Fruit fly (Drosophila melanogaster) Kc167 (cell line): Measurements from ENCODE around the gene shi.

Experiments
- Myc ChIP-seq: fragments of >200 bp; optimal IDR thresholded peaks from 2 replicates; lab custom pipeline; 2017; ENCODE audit warnings: missing external identifiers
- Sin3A ChIP-seq: fragments of >200 bp; optimal IDR thresholded peaks from 2 replicates; lab custom pipeline; 2018; ENCODE audit warnings: missing external identifiers
- h ChIP-seq: fragments of >200 bp; optimal IDR thresholded peaks from 3 replicates; lab custom pipeline; 2018; ENCODE audit warnings: missing external identifiers
- insv ChIP-seq: fragments of >200 bp; optimal IDR thresholded peaks from 3 replicates; lab custom pipeline; 2018; ENCODE audit warnings: missing external identifiers
- psq ChIP-seq: fragments of >200 bp; optimal IDR thresholded peaks from 2 replicates; lab custom pipeline; 2017; ENCODE audit warnings: missing external identifiers
- ttk ChIP-seq: sonication (Bioruptor generic); optimal IDR thresholded peaks from 2 replicates; lab custom pipeline; 2017; ENCODE audit warnings: missing external identifiers

shi gene

DNA sequence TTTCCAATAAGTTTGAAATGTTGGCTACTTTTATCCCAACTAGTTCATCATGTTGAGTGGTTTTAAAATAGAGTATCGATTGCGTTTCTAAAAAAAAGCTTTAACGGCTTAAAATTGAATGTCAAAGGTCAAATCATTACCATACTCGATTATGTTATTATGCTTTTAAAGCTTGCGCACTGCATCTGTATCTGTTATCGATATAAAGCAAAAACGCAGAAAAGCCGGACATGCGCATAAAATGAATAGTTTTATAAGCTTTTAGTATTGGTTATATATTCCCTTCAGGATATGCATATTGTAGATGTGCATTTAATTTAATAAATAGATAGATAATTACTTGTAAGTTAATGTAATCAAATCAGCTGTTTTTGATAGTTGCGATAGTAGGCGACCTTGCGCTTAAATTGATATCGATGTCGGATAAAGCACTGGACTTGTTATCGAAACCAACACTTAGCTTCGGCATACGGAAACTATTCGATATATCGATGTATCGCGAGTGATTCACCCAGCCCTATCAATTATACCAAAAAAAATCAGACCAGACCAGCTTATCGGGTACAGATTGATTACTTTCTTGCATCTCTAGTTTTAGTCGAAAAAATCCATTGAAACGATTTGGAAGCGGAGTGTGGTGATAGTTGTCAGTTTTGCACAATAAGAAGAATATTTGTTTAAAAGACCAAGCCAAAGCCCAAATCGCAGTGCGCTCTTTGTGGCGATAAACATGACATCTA is at the start of gene shi:
Gene shi, plus strand, starts transcription at position 511 of the 740 bp plus-strand sequence.
- TF ChIP-seq ttk (lab: Kevin White, UChicago) (no peak), psq (lab: Kevin White, UChicago) (no peak), h (lab: Kevin White, UChicago) (no peak)

DNA sequence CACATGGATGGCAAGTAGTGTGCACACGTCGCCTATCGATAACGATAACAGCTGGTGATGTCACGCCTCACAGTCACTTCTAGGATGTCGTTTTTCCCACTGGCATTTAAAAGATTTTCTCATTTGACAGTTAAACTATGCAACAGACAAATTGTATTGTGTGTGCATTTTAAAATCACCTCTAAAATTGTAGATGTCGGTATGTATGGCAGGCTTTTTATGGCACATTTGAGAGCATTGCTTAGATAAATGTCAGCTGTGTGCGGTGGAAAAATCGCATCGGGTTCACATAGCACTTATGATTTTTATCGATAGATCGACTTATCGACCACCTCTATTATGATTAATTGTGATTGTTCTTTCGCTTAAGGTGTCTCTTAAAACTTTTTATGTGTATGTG is 47.8 kb upstream of the shi start, which contains the start of the genes ArgRS and CG8578:
Gene ArgRS, minus strand, starts transcription at position 7 of the 400 bp plus-strand sequence.
Gene CG8578, plus strand, starts transcription at position 338 of the 400 bp plus-strand sequence.
- no peak for TF ChIP-seq h (lab: Kevin White, UChicago)
- no peak for TF ChIP-seq psq (lab: Kevin White, UChicago)
- no peak for TF ChIP-seq ttk (lab: Kevin White, UChicago)
- no peak for TF ChIP-seq Sin3A
- TF ChIP-seq insv (lab: Kevin White, UChicago) = no peak
- TF ChIP-seq Myc = no peak

DNA sequence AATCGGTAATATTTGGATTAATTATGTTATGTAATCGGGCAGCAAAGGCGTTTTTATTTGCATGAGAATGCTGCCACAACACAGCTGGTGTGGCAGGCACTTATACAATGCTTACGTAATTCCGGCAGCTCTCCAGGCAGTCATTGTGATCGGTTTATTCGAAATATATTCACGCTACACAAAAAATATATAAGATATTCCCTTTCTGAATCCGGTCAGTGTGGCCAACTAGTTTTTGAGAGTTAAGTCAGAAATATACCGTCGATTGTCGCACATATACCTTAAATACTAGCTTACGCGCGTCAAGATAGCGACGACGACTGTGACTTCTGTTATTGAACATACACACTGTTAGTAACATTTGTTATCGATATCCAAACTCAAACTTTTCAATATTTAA is 42.9 kb upstream of the shi start, which contains the start of gene sun:
Gene sun, minus strand, starts transcription at position 238 of the 400 bp plus-strand sequence.
- TF ChIP-seq Myc (no peak), Sin3A (no peak), ttk (lab: Kevin White, UChicago) (no peak), insv (lab: Kevin White, UChicago) (no peak), psq (lab: Kevin White, UChicago) (no peak), h (lab: Kevin White, UChicago) (no peak)

DNA sequence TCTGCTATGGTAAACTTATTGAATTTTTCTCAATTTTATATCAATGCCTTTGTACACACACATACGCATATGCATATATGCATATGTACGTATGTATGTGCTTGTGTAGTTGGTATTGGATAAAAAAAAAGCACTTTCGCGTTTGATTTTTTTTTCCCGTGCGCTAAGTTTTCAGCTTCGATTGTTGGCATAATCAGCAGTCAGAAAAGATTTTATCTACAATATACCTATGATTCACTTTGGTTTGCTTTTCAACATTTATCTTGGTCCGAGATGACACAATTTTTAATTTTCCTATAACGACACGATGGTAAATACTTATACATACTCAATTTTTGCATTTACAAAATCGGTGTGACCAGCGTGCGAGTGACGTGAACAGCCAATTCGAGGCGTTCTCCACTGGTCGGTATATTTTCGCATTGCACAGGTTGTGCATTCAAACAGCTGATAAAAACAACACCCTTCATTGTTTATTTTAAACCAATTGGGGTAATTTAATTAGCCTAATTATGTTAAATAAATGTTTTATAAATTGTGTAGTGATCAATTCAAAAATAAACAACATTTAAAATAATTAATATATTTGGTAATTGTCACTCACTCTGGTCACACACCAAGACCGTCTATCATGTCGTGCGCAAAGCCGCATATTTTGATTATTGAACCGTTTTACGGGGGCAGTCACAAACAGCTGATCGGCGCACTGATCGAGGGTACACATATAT is 38.9 kb upstream of the shi start, which contains the start of the genes UBL3 and CG15914:
Gene UBL3, minus strand, starts transcription at position 361 of the 728 bp plus-strand sequence.
Gene CG15914, plus strand, starts transcription at position 607 of the 728 bp plus-strand sequence.
- TF ChIP-seq psq (lab: Kevin White, UChicago) = no peak
- TF ChIP-seq h (lab: Kevin White, UChicago) = no peak
- TF ChIP-seq insv (lab: Kevin White, UChicago) = no peak
- TF ChIP-seq Sin3A = no peak
- no peak for TF ChIP-seq ttk (lab: Kevin White, UChicago)
- no peak for TF ChIP-seq Myc

DNA sequence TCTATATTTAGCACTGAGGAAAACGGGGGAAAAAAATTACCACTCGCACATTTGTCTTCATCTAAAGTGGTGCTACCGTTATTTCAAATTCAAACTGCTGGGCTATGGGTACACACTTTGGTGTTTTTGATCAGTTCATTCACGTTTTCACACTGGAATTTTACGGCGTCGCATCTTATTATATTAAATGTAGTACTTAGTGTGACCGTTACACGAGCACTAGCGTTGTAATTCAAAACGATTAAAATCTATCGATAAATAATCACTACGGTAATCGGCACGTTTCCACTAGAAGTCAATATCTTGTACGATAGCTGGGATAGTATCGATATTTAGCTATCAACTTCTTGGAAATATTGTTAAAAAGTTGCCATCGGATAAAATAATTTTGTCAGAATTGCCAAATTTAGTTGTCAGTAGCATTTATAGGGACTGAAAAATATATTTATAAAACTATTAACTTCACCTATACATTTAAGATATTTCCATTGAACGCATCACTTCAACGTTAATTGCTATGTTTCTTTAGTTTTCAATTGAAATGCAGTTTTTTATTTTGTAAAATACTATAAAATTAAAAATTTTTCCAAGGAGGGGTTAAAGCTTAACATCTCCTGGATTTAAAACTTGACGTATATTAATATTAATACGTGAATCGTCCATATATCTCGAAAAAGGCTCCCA is 34.2 kb upstream of the shi start, which contains the start of the genes CG46440 and Myb:
Gene CG46440, minus strand, starts transcription at position 223 of the 684 bp plus-strand sequence.
Gene Myb, minus strand, starts transcription at position 223 of the 684 bp plus-strand sequence.
- TF ChIP-seq Myc = no peak
- TF ChIP-seq ttk (lab: Kevin White, UChicago) = no peak
- TF ChIP-seq Sin3A = no peak
- TF ChIP-seq insv (lab: Kevin White, UChicago) = no peak
- no peak for TF ChIP-seq psq (lab: Kevin White, UChicago)
- TF ChIP-seq h (lab: Kevin White, UChicago) = no peak

DNA sequence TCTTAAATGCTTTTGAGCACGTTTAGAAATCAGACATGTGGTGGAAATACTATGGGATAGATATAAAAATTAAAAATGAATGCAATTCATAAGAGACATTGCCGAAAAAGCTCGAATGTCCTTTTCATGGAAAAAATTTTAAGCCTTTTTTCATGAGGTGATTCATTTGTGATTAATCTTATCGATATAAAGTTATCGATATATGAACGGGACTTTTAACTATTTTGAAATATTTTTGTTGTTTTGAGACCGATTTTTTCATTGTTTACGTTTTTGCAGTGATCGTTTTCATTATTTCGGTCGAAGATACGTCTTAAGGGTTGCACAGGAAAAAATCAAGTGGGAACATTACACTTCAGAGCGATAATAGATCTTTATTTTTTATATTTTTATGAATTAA is 32.5 kb upstream of the shi start, which contains the start of gene AlkB:
Gene AlkB, minus strand, starts transcription at position 101 of the 400 bp plus-strand sequence.
- TF ChIP-seq Sin3A (no peak), Myc (no peak), h (lab: Kevin White, UChicago) (no peak), psq (lab: Kevin White, UChicago) (no peak), insv (lab: Kevin White, UChicago) (no peak), ttk (lab: Kevin White, UChicago) (no peak)

DNA sequence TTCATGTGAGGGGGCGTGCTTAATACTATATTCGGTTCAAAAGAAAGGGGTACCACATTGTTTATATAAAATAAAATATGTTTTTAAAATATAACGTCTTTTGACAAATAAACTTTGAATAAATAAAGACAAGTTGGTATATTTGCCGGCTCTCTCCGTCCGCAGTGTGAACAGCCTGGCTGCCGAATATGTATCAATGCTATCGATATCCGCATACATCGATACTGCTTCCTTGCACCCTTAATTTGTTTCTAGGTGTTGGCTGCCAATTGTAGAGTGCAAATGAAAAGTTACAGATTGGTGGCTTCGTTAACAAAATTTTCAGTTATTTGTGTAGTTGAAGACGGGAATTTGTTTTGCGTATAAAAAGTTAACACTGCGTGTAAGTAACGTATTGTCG is 32.0 kb upstream of the shi start, which contains the start of gene Gbeta13F:
Gene Gbeta13F, plus strand, starts transcription at position 247 of the 400 bp plus-strand sequence.
- no peak for TF ChIP-seq ttk (lab: Kevin White, UChicago)
- no peak for TF ChIP-seq insv (lab: Kevin White, UChicago)
- no peak for TF ChIP-seq psq (lab: Kevin White, UChicago)
- TF ChIP-seq Sin3A = no peak
- TF ChIP-seq h (lab: Kevin White, UChicago) = no peak
- no peak for TF ChIP-seq Myc

DNA sequence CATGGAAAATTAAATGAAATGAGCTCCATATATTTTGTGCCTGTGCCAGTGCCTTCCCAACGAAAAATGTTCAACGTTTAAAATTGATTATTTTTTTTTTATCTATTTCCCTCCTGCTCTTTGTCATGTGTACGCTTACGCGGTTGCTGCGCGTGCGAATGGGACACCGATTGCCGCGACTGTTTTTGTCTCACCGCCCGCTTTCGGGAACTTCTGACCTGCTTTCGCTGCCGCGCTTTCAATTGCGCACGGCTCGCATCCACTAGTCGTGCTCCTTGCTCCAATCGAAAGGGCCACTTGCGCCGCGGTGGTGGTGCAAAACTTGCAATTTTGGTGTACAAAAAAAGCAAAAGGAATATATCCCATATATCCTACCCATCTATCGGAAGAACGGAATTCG is 31.4 kb upstream of the shi start:
- TF ChIP-seq insv (lab: Kevin White, UChicago) (no peak), Myc (no peak), psq (lab: Kevin White, UChicago) (no peak), Sin3A (no peak), h (lab: Kevin White, UChicago) (no peak), ttk (lab: Kevin White, UChicago) (no peak)

DNA sequence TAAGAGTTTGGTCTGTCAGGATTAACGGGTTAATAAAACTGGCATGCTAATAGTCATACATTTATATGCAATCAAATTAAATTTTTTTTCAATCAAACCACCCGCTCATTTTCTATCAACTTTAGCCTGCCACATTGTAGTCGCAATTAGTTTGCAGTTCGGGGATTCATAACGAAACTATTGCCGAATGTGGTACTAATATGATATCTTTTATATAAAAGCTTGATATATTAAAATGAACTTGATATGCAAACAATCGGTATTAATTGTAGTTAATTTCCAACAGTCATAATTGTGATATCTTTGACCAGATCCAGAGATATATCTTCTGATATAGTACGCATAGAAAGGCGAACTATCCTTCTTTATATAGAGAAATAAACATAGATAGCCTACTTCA is 25.9 kb upstream of the shi start:
- no peak for TF ChIP-seq Sin3A
- TF ChIP-seq psq (lab: Kevin White, UChicago) = no peak

DNA sequence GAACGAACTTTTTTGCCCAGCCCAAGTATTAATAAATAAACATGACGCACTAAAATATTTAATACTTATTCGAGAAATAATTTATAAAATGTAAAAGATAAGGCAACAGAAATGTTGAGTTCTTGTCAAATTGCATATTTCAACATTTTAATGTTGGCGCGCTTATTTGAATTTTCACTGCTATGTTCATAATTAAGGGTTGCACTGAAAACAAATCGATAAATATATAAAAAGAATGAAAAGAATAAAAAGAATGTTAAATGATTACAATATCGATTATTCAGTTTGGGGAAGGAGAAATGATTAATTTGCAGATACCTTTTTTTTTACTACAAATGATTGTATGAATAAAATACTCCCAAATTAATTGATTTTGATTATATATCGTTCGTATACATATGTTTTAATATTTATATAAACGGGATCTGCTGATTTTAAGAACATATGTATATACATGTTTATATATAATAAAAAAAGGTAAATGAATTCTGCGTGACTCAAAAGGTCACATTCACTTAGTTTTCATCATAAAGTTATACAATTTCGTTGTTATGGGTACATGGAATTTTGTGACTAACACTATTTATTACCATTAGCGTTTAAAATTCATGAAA is 25.0 kb upstream of the shi start:
- no peak for TF ChIP-seq Myc

DNA sequence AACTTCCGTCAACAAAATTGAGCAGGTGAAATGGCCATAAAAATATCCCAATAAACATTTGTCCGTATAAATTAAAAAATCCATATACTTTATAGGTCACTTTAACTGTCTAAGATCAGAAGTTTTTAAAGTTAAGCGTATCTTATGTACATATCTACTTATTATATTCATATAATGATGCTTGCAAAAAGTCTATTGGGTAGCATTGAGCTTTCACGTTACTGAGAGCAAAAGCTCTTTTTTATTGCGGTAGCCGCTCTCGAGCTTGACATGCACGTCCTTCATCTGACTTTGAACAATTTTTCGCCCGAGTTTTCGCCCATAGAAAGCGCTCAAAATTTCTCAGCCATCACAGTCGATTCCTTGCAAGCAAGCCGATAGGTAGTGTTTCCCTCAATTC is 24.1 kb upstream of the shi start, which contains the start of gene Gapdh2:
Gene Gapdh2, plus strand, starts transcription at position 283 of the 400 bp plus-strand sequence.
- no peak for TF ChIP-seq Sin3A
- TF ChIP-seq ttk (lab: Kevin White, UChicago) = no peak
- no peak for TF ChIP-seq insv (lab: Kevin White, UChicago)
- no peak for TF ChIP-seq h (lab: Kevin White, UChicago)
- TF ChIP-seq Myc = no peak
- no peak for TF ChIP-seq psq (lab: Kevin White, UChicago)
